Worm (Caenorhabditis elegans): ENCODE results near the gene hsp-90.

Gene hsp-90

ce11 chrV:14649929-14650328, 34.8 kb upstream of the hsp-90 start:
- TF ChIP-seq ztf-23 (GFP tag; IDR thresholded peaks at IDR 0.05) (no peak), flt-1 (GFP tag; IDR thresholded peaks at IDR 0.05) (no peak)

DNA sequence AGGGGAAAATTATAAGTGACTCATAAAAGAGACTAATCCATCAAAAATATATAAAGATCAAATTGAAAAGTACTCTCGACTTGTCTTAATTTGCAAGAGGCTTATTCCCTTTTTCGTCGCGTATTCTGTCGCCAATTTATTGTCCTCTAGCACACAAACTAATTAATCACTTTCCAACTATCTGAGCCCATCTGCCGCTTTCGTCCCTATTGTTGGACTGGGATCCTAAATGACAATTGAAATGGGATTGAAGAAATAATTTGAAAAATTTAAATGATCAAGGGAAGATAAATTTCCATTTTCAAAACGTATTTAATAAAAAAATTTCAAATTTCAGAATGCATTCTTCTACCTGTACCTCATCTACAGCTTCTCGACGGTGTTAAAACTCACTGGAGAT, 34.1 kb upstream of the hsp-90 start:
- TF ChIP-seq klf-2 (GFP tag; conservative IDR thresholded peaks at IDR 0.05) (no peak), flt-1 (GFP tag; IDR thresholded peaks at IDR 0.05) (no peak), cog-1 (tag; optimal IDR thresholded peaks at IDR 0.05) (no peak), ref-1 (GFP tag; conservative IDR thresholded peaks at IDR 0.05) (no peak), ztf-29 (GFP tag; IDR thresholded peaks at IDR 0.05) (no peak), tab-1 (GFP tag; IDR thresholded peaks at IDR 0.05) (no peak), T22C8.4 (GFP tag; IDR thresholded peaks at IDR 0.05) (no peak), med-1 (GFP tag; optimal IDR thresholded peaks at IDR 0.05; ENCODE audit: insufficient read depth) (no peak), ztf-23 (GFP tag; IDR thresholded peaks at IDR 0.05) (no peak)

DNA sequence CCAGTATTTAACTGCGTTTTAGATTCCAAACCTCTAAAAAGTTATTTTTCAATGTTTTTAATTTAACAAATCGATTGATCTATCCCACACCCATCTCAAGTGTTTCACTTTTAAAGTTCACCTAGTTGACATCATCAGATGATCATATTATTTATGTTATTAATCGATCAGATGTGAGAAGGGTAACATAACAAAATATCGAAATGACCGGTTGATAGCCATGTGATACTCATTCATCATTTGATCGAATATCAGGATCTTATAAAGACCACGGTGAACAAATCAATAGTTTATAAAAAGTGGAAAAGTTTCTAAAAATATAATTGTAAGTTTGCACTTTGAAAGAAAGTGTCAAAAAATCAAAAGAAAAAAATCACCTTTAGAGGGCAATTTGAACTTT, 29.0 kb upstream of the hsp-90 start:
- TF ChIP-seq med-1 (GFP tag; optimal IDR thresholded peaks at IDR 0.05; ENCODE audit: insufficient read depth), result no peak
- no peak for TF ChIP-seq ztf-29 (GFP tag; IDR thresholded peaks at IDR 0.05)
- no peak for TF ChIP-seq ref-1 (GFP tag; conservative IDR thresholded peaks at IDR 0.05)

DNA sequence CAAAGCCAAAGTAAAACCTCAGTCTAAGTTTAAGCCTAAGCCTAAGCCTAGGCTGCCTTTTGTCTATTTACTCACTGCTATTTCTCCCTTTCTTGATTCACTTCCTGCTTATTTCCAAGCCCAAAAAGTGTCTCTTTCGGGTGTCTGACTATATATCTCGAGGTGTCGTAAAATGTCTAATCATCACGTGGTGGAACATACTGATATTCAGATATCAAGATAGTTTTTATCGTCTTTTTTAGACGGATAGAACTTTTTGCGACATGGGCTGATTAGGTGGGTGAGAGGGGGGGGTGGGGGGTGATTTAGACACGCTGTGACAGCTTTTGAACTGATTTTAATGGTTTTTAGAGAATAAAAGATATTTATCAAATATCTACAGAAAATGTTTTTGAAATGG, 27.7 kb upstream of the hsp-90 start:
- no peak for TF ChIP-seq T22C8.4 (GFP tag; IDR thresholded peaks at IDR 0.05)
- no peak for TF ChIP-seq ztf-23 (GFP tag; IDR thresholded peaks at IDR 0.05)
- no peak for TF ChIP-seq ref-1 (GFP tag; conservative IDR thresholded peaks at IDR 0.05)
- no peak for TF ChIP-seq cog-1 (tag; optimal IDR thresholded peaks at IDR 0.05)
- TF ChIP-seq med-1 (GFP tag; optimal IDR thresholded peaks at IDR 0.05; ENCODE audit: insufficient read depth), result no peak

DNA sequence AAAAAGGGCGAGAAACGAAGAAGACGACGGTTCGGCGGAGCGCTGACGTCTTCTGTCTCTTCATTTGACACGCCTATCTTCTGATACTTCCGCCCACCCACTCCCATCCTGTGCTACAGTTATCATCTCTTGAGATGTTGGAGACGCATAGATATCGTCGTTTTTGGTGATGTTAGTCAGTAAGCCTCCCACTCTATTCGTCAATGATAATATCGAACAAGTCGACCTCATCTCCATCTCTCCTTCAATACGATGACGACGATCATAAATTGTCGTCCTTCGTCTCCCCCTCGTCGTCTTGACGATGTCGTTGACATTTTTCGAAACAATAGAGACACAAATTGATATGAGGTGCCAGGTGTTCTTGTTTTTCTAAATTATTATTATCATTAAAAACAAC, 26.6 kb upstream of the hsp-90 start, which contains the start of gene slc-25A29:
slc-25A29 (minus strand) TSS at position 45 of the 400 bp plus-strand sequence.
- TF ChIP-seq flt-1 (GFP tag; IDR thresholded peaks at IDR 0.05) (no peak), cog-1 (tag; optimal IDR thresholded peaks at IDR 0.05) (no peak), med-1 (GFP tag; optimal IDR thresholded peaks at IDR 0.05; ENCODE audit: insufficient read depth) (no peak), ztf-29 (GFP tag; IDR thresholded peaks at IDR 0.05) (no peak), ztf-23 (GFP tag; IDR thresholded peaks at IDR 0.05) (no peak), ref-1 (GFP tag; conservative IDR thresholded peaks at IDR 0.05) (no peak), T22C8.4 (GFP tag; IDR thresholded peaks at IDR 0.05) (no peak), tab-1 (GFP tag; IDR thresholded peaks at IDR 0.05) (no peak), klf-2 (GFP tag; conservative IDR thresholded peaks at IDR 0.05) (no peak)

DNA sequence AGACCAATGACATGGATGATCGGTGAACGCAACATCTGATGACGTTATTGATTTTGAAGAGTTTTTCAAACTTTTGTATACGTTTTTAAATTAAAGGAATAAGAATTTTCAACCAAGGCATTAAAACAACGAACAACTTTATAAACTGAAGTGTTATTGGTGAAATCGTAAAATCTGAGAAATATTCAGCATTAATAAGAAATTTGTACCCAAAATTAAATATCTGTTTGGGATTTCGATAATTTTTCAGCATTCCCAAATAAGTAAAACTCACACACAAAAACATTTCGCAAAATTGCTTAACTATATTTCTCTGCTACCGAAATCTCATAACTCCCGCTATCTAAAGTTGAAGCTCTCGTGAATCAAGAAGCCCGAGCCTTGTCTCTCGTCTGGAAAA, 25.1 kb upstream of the hsp-90 start:
- no peak for TF ChIP-seq cog-1 (tag; optimal IDR thresholded peaks at IDR 0.05)
- TF ChIP-seq tab-1 (GFP tag; IDR thresholded peaks at IDR 0.05), result no peak
- TF ChIP-seq med-1 (GFP tag; optimal IDR thresholded peaks at IDR 0.05; ENCODE audit: insufficient read depth), result no peak
- TF ChIP-seq T22C8.4 (GFP tag; IDR thresholded peaks at IDR 0.05), result no peak
- no peak for TF ChIP-seq klf-2 (GFP tag; conservative IDR thresholded peaks at IDR 0.05)
- no peak for TF ChIP-seq ztf-23 (GFP tag; IDR thresholded peaks at IDR 0.05)
- TF ChIP-seq ref-1 (GFP tag; conservative IDR thresholded peaks at IDR 0.05), result no peak

DNA sequence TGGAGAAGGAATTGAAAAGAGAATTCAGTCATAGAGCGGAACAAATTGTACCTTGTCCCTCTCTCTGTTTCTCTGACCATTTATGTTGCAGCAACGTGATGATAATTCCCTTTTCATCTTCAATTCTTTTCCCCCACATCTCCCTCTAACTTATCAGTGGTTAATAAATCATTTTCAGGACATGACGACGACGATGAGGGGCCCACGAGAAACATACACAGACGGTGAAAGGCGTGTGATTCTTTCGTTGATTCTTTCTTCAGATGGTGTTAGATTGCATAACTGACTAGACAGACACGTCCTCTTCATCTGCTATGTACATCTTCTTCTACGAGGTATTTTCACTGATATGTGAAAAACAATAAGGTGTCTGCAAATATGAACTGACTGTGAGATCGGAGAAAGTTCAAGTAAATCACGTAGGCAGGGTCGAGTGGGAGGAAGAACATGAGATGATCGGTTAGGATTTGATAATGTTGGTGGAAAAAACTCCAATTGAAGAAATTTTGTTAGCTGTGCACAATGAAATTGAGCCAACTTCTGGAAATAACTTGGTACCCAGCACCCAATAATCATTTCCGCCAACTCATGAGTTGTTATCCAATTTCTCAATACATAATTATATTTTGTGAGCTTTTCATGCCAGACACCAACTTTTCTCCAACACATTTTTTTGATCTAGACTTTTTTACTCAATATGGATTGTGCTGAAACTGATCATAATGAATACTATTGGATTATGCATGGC, 23.9 kb upstream of the hsp-90 start, which contains the start of gene srh-17:
srh-17 (plus strand) TSS at position 698 of the 748 bp plus-strand sequence.
- TF ChIP-seq ref-1 (GFP tag; conservative IDR thresholded peaks at IDR 0.05) (no peak), ztf-23 (GFP tag; IDR thresholded peaks at IDR 0.05) (no peak), tab-1 (GFP tag; IDR thresholded peaks at IDR 0.05) (no peak), T22C8.4 (GFP tag; IDR thresholded peaks at IDR 0.05) (no peak)

- TF ChIP-seq ztf-29 (GFP tag; IDR thresholded peaks at IDR 0.05) (no peak), ref-1 (GFP tag; conservative IDR thresholded peaks at IDR 0.05) (no peak), klf-2 (GFP tag; conservative IDR thresholded peaks at IDR 0.05) (no peak), cog-1 (tag; optimal IDR thresholded peaks at IDR 0.05) (no peak), med-1 (GFP tag; optimal IDR thresholded peaks at IDR 0.05; ENCODE audit: insufficient read depth) (no peak), ztf-23 (GFP tag; IDR thresholded peaks at IDR 0.05) (no peak), flt-1 (GFP tag; IDR thresholded peaks at IDR 0.05) (no peak), tab-1 (GFP tag; IDR thresholded peaks at IDR 0.05) (no peak), T22C8.4 (GFP tag; IDR thresholded peaks at IDR 0.05) (no peak)
These were observed 21.7 kb upstream of the hsp-90 start, which contains the start of gene C47E8.9 for ce11 chrV:14663006-14663405. Gene C47E8.9 (plus strand): TSS chrV:14663306.

DNA sequence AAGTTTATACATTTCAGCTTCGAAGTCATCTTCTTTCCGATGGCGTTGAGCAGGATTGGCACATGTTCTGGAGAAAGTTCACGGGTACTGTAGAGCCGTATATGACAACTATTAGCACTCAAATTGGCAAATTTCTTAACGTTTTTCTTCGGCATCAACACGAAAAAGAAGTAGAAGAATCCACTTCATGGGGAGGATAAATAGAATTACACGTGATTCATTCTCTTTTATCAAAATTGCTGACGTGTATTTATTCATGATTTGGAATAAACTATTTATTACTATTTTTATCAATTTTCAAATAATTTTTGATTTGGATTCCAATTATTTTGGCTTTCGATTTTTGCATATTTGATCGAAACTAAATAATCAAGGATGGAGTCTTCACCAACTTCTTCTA, 19.0 kb upstream of the hsp-90 start, which contains the start of gene C47E8.1:
C47E8.1 (plus strand) TSS at position 301 of the 400 bp plus-strand sequence.
- TF ChIP-seq tab-1 (GFP tag; IDR thresholded peaks at IDR 0.05) (no peak), klf-2 (GFP tag; conservative IDR thresholded peaks at IDR 0.05) (no peak)

DNA sequence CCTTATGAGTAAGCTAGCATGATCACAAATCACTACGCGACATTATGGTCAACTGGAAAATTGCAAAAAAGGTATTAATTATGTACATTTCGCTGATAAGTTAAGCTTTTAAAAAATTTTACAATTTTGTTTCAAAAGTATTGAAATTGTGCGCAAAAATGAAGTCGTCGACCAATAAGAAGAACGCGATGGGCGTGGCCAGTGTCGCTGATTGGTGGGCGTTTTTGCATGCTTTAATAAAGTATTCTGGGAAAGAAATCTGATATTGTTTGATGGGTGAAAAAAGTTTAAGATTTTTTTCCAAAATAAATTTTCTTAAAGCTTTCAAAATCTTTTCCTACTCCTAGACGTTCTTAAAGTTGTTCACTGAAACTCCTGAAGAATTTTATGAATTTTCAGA, 6.4 kb upstream of the hsp-90 start:
- TF ChIP-seq ref-1 (GFP tag; conservative IDR thresholded peaks at IDR 0.05) (no peak), klf-2 (GFP tag; conservative IDR thresholded peaks at IDR 0.05) (no peak), med-1 (GFP tag; optimal IDR thresholded peaks at IDR 0.05; ENCODE audit: insufficient read depth) (no peak), cog-1 (tag; optimal IDR thresholded peaks at IDR 0.05) (no peak), T22C8.4 (GFP tag; IDR thresholded peaks at IDR 0.05) (no peak), ztf-23 (GFP tag; IDR thresholded peaks at IDR 0.05) (no peak), tab-1 (GFP tag; IDR thresholded peaks at IDR 0.05) (no peak), ztf-29 (GFP tag; IDR thresholded peaks at IDR 0.05) (no peak), flt-1 (GFP tag; IDR thresholded peaks at IDR 0.05) (no peak)

DNA sequence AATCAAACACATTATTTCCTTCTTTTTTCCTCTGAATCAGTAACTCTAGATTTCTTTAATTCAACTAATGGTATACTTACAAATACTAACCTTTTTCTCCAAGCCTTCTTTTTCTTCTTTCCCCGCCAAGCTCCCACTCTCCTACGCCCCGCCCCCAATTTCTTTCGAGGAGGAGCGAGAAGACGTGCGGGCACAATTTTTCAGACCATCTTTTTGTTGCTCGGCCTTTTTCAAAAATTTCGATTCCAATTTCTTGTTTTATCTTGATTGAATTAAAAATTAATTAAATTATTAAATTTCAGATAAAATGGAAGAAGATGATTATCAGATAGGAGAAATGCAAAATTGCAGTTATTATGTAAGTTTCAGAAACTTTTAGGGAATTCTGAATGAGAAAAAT, 4.7 kb upstream of the hsp-90 start, which contains the start of gene C47E8.3:
C47E8.3 (plus strand) TSS at position 301 of the 400 bp plus-strand sequence.
- TF ChIP-seq ref-1 (GFP tag; conservative IDR thresholded peaks at IDR 0.05) (no peak), ztf-23 (GFP tag; IDR thresholded peaks at IDR 0.05) (no peak), T22C8.4 (GFP tag; IDR thresholded peaks at IDR 0.05) (no peak), ztf-29 (GFP tag; IDR thresholded peaks at IDR 0.05) (no peak), flt-1 (GFP tag; IDR thresholded peaks at IDR 0.05) (no peak)
